Fruit fly (Drosophila melanogaster) whole organism, embryonic: ENCODE data around the gene Srg3.

Experiments used
- Abd-B ChIP-seq: fragments of 200-800 bp; sonication (Bioruptor generic); optimal IDR thresholded peaks from 2 replicates; lab custom pipeline; 2018; ENCODE audit warnings: missing biosample characterization, mild to moderate bottlenecking, missing genetic modification characterization, moderate library complexity
- Bgb ChIP-seq: fragments of 200-800 bp; sonication (Bioruptor generic); IDR thresholded peaks from 2 replicates; pipeline ENCODE4 v1.3.6; 2022; ENCODE audit warnings: missing biosample characterization, missing genetic modification characterization; ENCODE audit not compliant: partially characterized antibody
- C15 ChIP-seq: fragments of 200-800 bp; sonication (Bioruptor generic); IDR thresholded peaks from 3 replicates; pipeline ENCODE4 v1.3.6; 2022; ENCODE audit warnings: missing biosample characterization, missing genetic modification characterization
- CG10209 ChIP-seq: fragments of 200-800 bp; sonication (Bioruptor generic); optimal IDR thresholded peaks from 3 replicates; lab custom pipeline; 2017; ENCODE audit warnings: missing biosample characterization, mild to moderate bottlenecking, missing genetic modification characterization, missing genetic modification reagents
- CG11696 ChIP-seq: fragments of 200-800 bp; sonication (Bioruptor generic); IDR thresholded peaks from 2 replicates; pipeline ENCODE4 v1.3.6; 2022; ENCODE audit warnings: missing biosample characterization, missing genetic modification characterization
- CG12219 ChIP-seq: fragments of 200-800 bp; sonication (Bioruptor generic); optimal IDR thresholded peaks from 3 replicates; lab custom pipeline; 2018; ENCODE audit warnings: missing biosample characterization, mild to moderate bottlenecking, missing genetic modification characterization
- CG15073 ChIP-seq: fragments of 200-800 bp; sonication (Bioruptor generic); optimal IDR thresholded peaks from 2 replicates; lab custom pipeline; 2016; ENCODE audit warnings: missing biosample characterization, missing genetic modification characterization
- CG17361 ChIP-seq: fragments of 200-800 bp; sonication (Bioruptor generic); IDR thresholded peaks from 3 replicates; pipeline ENCODE4 v1.3.6; 2022; ENCODE audit warnings: missing biosample characterization, missing genetic modification characterization
- CG17612 ChIP-seq: fragments of 200-800 bp; sonication (Bioruptor generic); IDR thresholded peaks from 2 replicates; pipeline ENCODE4 v1.3.6; 2022; ENCODE audit warnings: missing biosample characterization, missing genetic modification characterization
- CG17912 ChIP-seq: fragments of 200-800 bp; sonication (Bioruptor generic); optimal IDR thresholded peaks from 2 replicates; lab custom pipeline; 2018; ENCODE audit warnings: missing biosample characterization, mild to moderate bottlenecking, missing genetic modification characterization
- CG18599 ChIP-seq: fragments of 200-800 bp; sonication (Bioruptor generic); optimal IDR thresholded peaks from 3 replicates; lab custom pipeline; 2017; ENCODE audit warnings: missing biosample characterization, missing genetic modification characterization, mild to moderate bottlenecking, moderate library complexity, missing genetic modification reagents
- CG2120 ChIP-seq: fragments of 200-800 bp; sonication (Bioruptor generic); optimal IDR thresholded peaks from 3 replicates; lab custom pipeline; 2016; ENCODE audit warnings: missing biosample characterization, missing genetic modification characterization
- CG32772 ChIP-seq: fragments of 200-800 bp; sonication (Bioruptor generic); IDR thresholded peaks from 2 replicates; pipeline ENCODE4 v1.3.6; 2022; ENCODE audit warnings: missing biosample characterization, missing genetic modification characterization
- CG5180 ChIP-seq: fragments of 200-800 bp; sonication (Bioruptor generic); optimal IDR thresholded peaks from 3 replicates; lab custom pipeline; 2017; ENCODE audit warnings: missing biosample characterization, missing genetic modification characterization, mild to moderate bottlenecking, moderate library complexity, missing genetic modification reagents
- CG6175 ChIP-seq: fragments of 200-800 bp; sonication (Bioruptor generic); IDR thresholded peaks from 3 replicates; pipeline ENCODE4 v1.3.6; 2022; ENCODE audit warnings: missing biosample characterization, missing genetic modification characterization
- CG6791 ChIP-seq: fragments of 200-800 bp; sonication (Bioruptor generic); IDR thresholded peaks from 3 replicates; pipeline ENCODE4 v1.3.6; 2022; ENCODE audit warnings: missing biosample characterization, missing genetic modification characterization; ENCODE audit not compliant: partially characterized antibody
- CG6813 ChIP-seq: fragments of 200-800 bp; sonication (Bioruptor generic); optimal IDR thresholded peaks from 2 replicates; lab custom pipeline; 2017; ENCODE audit warnings: missing biosample characterization, missing genetic modification characterization, mild to moderate bottlenecking, moderate library complexity, missing genetic modification reagents
- CG8281 ChIP-seq: fragments of 200-800 bp; sonication (Bioruptor generic); optimal IDR thresholded peaks from 2 replicates; lab custom pipeline; 2018; ENCODE audit warnings: missing biosample characterization, mild to moderate bottlenecking, missing genetic modification characterization, moderate library complexity
- CG9215 ChIP-seq: fragments of 200-800 bp; sonication (Bioruptor generic); IDR thresholded peaks from 2 replicates; pipeline ENCODE4 v1.3.6; 2022; ENCODE audit warnings: missing biosample characterization, missing genetic modification characterization
- CG9609 ChIP-seq: fragments of 200-800 bp; sonication (Bioruptor generic); optimal IDR thresholded peaks from 3 replicates; lab custom pipeline; 2016; ENCODE audit warnings: missing biosample characterization, missing genetic modification characterization
- CG9932 ChIP-seq: fragments of 200-800 bp; sonication (Bioruptor generic); IDR thresholded peaks from 2 replicates; pipeline ENCODE4 v1.3.6; 2022; ENCODE audit warnings: missing biosample characterization, missing genetic modification characterization
- Dip2 ChIP-seq: fragments of 200-800 bp; sonication (Bioruptor generic); IDR thresholded peaks from 2 replicates; pipeline ENCODE4 v1.3.6; 2022; ENCODE audit warnings: missing biosample characterization, missing genetic modification characterization
- Dp ChIP-seq: fragments of 200-800 bp; sonication (Bioruptor generic); optimal IDR thresholded peaks from 2 replicates; lab custom pipeline; 2018; ENCODE audit warnings: missing biosample characterization, mild to moderate bottlenecking, missing genetic modification characterization, moderate library complexity
- E2f2 ChIP-seq: fragments of 200-800 bp; sonication (Bioruptor generic); IDR thresholded peaks from 2 replicates; pipeline ENCODE4 v1.3.6; 2022; ENCODE audit warnings: missing biosample characterization, missing genetic modification characterization
- H15 ChIP-seq: fragments of 200-800 bp; sonication (Bioruptor generic); IDR thresholded peaks from 3 replicates; pipeline ENCODE4 v1.3.6; 2022; ENCODE audit warnings: missing biosample characterization, missing genetic modification characterization
- Hr51 ChIP-seq, 2 experiments: fragments of 200-800 bp; sonication (Bioruptor generic); optimal IDR thresholded peaks; 2 replicates in 1 of 2; 3 replicates in 1 of 2; lab custom pipeline; 2016 to 2018; ENCODE audit warnings: missing biosample characterization in 2 of 2, missing genetic modification characterization in 2 of 2, mild to moderate bottlenecking in 1 of 2, moderate library complexity in 1 of 2
- Jarid2 ChIP-seq: fragments of 200-800 bp; sonication (Bioruptor generic); optimal IDR thresholded peaks from 3 replicates; lab custom pipeline; 2017; ENCODE audit warnings: mild to moderate bottlenecking, missing biosample characterization, missing genetic modification reagents, missing genetic modification characterization
- Lim3 ChIP-seq: fragments of 200-800 bp; sonication (Bioruptor generic); IDR thresholded peaks from 2 replicates; pipeline ENCODE4 v1.3.6; 2022; ENCODE audit warnings: missing biosample characterization, missing genetic modification characterization
- MESR4 ChIP-seq: fragments of 200-800 bp; sonication (Bioruptor generic); optimal IDR thresholded peaks from 2 replicates; lab custom pipeline; 2018; ENCODE audit warnings: missing biosample characterization, mild to moderate bottlenecking, missing genetic modification characterization, moderate library complexity
- Sin3A ChIP-seq: fragments of >200 bp; optimal IDR thresholded peaks from 2 replicates; lab custom pipeline; 2018
- Sry-δ ChIP-seq: fragments of 200-800 bp; sonication (Bioruptor generic); optimal IDR thresholded peaks from 2 replicates; lab custom pipeline; 2016; ENCODE audit warnings: missing biosample characterization, missing genetic modification characterization
- TFAM ChIP-seq: fragments of 200-800 bp; sonication (Bioruptor generic); optimal IDR thresholded peaks from 2 replicates; lab custom pipeline; 2017; ENCODE audit warnings: missing biosample characterization, missing genetic modification characterization, inconsistent platforms
- Taf1 ChIP-seq: fragments of 200-800 bp; sonication (Bioruptor generic); IDR thresholded peaks from 2 replicates; pipeline ENCODE4 v1.3.6; 2022; ENCODE audit warnings: missing biosample characterization, missing genetic modification characterization
- ash1 ChIP-seq: fragments of 200-800 bp; sonication (Bioruptor generic); optimal IDR thresholded peaks from 2 replicates; lab custom pipeline; 2018; ENCODE audit warnings: missing biosample characterization, mild to moderate bottlenecking, missing genetic modification characterization
- cato ChIP-seq: fragments of 200-800 bp; sonication (Bioruptor generic); optimal IDR thresholded peaks from 2 replicates; lab custom pipeline; 2016; ENCODE audit warnings: missing biosample characterization, missing genetic modification characterization, borderline replicate concordance
- caup ChIP-seq: fragments of 200-800 bp; sonication (Bioruptor generic); optimal IDR thresholded peaks from 3 replicates; lab custom pipeline; 2017; ENCODE audit warnings: missing biosample characterization, mild to moderate bottlenecking, missing genetic modification characterization, moderate library complexity; ENCODE audit not compliant: severe bottlenecking
- croc ChIP-seq: fragments of 200-800 bp; sonication (Bioruptor generic); conservative IDR thresholded peaks from 3 replicates; pipeline ENCODE4 v1.3.6; 2022; ENCODE audit warnings: missing biosample characterization, missing genetic modification characterization
- esg ChIP-seq: fragments of 200-800 bp; sonication (Bioruptor generic); conservative IDR thresholded peaks from 2 replicates; pipeline ENCODE4 v1.3.6; 2022; ENCODE audit warnings: missing biosample characterization, missing genetic modification characterization
- eve ChIP-seq, 2 experiments: fragments of >200 bp; optimal IDR thresholded peaks; 2 replicates each; lab custom pipeline; 2017; ENCODE audit warnings: missing biosample characterization in 2 of 2, missing genetic modification characterization in 2 of 2
- exex ChIP-seq: fragments of 200-800 bp; sonication (Bioruptor generic); optimal IDR thresholded peaks from 4 replicates; lab custom pipeline; 2018; ENCODE audit warnings: missing biosample characterization, mild to moderate bottlenecking, missing genetic modification characterization, moderate library complexity
- gt ChIP-seq: fragments of 200-800 bp; sonication (Bioruptor generic); IDR thresholded peaks from 2 replicates; pipeline ENCODE4 v1.3.6; 2022; ENCODE audit warnings: missing biosample characterization, missing genetic modification characterization
- lov ChIP-seq, 2 experiments: fragments of 200-800 bp in 1 of 2; fragments of >200 bp in 1 of 2; sonication (Bioruptor generic) in 1 of 2; IDR thresholded peaks in 1 of 2; optimal IDR thresholded peaks in 1 of 2; 2 replicates in 1 of 2; 3 replicates in 1 of 2; pipeline versions ENCODE4 v1.3.6 to Lab custom; 2017 to 2022; ENCODE audit warnings: missing biosample characterization in 1 of 2, missing genetic modification characterization in 1 of 2
- luna ChIP-seq: fragments of 200-800 bp; sonication (Bioruptor generic); optimal IDR thresholded peaks from 2 replicates; lab custom pipeline; 2016; ENCODE audit warnings: missing biosample characterization, missing genetic modification characterization
- mirr ChIP-seq: fragments of 200-800 bp; sonication (Bioruptor generic); optimal IDR thresholded peaks from 3 replicates; lab custom pipeline; 2018; ENCODE audit warnings: missing biosample characterization, mild to moderate bottlenecking, missing genetic modification characterization
- nerfin-1 ChIP-seq: fragments of 200-800 bp; sonication (Bioruptor generic); optimal IDR thresholded peaks from 3 replicates; lab custom pipeline; 2019; ENCODE audit warnings: missing biosample characterization, mild to moderate bottlenecking, missing genetic modification characterization, moderate library complexity
- nerfin-2 ChIP-seq: fragments of 200-800 bp; sonication (Bioruptor generic); IDR thresholded peaks from 2 replicates; pipeline ENCODE4 v1.3.6; 2022; ENCODE audit warnings: missing biosample characterization, missing genetic modification characterization; ENCODE audit not compliant: partially characterized antibody
- otp ChIP-seq: fragments of 200-800 bp; sonication (Bioruptor generic); IDR thresholded peaks from 3 replicates; pipeline ENCODE4, ENCODE4 v1.3.6; 2022; ENCODE audit warnings: missing biosample characterization, missing genetic modification characterization
- pzg ChIP-seq: fragments of 200-800 bp; sonication (Bioruptor generic); optimal IDR thresholded peaks from 3 replicates; lab custom pipeline; 2018; ENCODE audit warnings: missing biosample characterization, mild to moderate bottlenecking, missing genetic modification characterization, moderate library complexity
- sima ChIP-seq: fragments of 200-800 bp; sonication (Bioruptor generic); optimal IDR thresholded peaks from 2 replicates; lab custom pipeline; 2016; ENCODE audit warnings: missing biosample characterization, missing genetic modification characterization
- sna ChIP-seq: fragments of 200-800 bp; sonication (Bioruptor generic); IDR thresholded peaks from 2 replicates; pipeline ENCODE4 v1.3.6; 2022; ENCODE audit warnings: missing biosample characterization, missing genetic modification characterization; ENCODE audit not compliant: partially characterized antibody
- sr ChIP-seq: fragments of 200-800 bp; sonication (Bioruptor generic); IDR thresholded peaks from 3 replicates; pipeline ENCODE4 v1.3.6; 2022; ENCODE audit warnings: missing biosample characterization, missing genetic modification characterization

The Srg3 gene

DNA sequence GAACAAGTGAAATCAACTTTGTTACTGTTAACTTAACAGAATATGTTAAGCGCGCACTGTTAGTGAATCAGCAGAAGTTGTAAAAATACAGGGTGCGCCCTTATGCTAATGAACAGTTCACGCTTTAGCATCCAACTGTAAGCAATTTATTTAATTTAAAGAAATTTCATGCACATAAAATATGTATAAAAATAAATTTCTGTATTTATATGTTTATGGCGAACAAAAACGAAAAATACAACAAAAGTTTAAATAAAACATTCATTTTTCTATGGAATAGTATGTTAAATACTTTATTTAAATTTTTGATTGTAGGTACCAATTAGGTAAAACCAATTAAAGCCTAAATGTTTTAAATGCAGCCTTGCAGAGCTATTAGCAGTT lies 18.5 kb upstream of the Srg3 start (continued):
- TF ChIP-seq CG10209 = peak; percentile 19
- TF ChIP-seq CG2120 (GFP tag; lab: Kevin White, UChicago) = peak; percentile 46
- TF ChIP-seq E2f2 (GFP tag; lab: Robert Waterston, UW) = peak; percentile 23; the same call in 1 of the 2 replicates
- TF ChIP-seq Hr51 (GFP tag; optimal IDR thresholded peaks at IDR 0.05; lab: Kevin White, UChicago) = peak in 1 of 2 experiments; percentile 71
- TF ChIP-seq luna = no peak
- TF ChIP-seq CG6813 (GFP tag; lab: Kevin White, UChicago) = no peak
- TF ChIP-seq sr (GFP tag; lab: Robert Waterston, UW) = no peak
- TF ChIP-seq CG6791 (GFP tag; lab: Robert Waterston, UW) = no peak
- no peak for TF ChIP-seq CG32772
- TF ChIP-seq H15 (GFP tag; lab: Robert Waterston, UW) = no peak
- no peak for TF ChIP-seq ash1
- peak; percentile 47; the same call in 2 of the 3 replicates for TF ChIP-seq CG17361
- TF ChIP-seq CG8281 (tag; lab: Kevin White, UChicago) = no peak
- TF ChIP-seq mirr (GFP tag; lab: Kevin White, UChicago) = no peak
- TF ChIP-seq CG9215 (GFP tag; lab: Robert Waterston, UW) = no peak
- TF ChIP-seq CG17612 = no peak
- TF ChIP-seq Lim3 (GFP tag; lab: Robert Waterston, UW) = no peak
- TF ChIP-seq otp = no peak
- TF ChIP-seq eve (GFP tag; optimal IDR thresholded peaks at IDR 0.05; lab: Kevin White, UChicago) = no peak
- TF ChIP-seq CG12219 (GFP tag; lab: Kevin White, UChicago) = no peak
- TF ChIP-seq lov (optimal IDR thresholded peaks at IDR 0.05; lab: Kevin White, UChicago) = no peak
- no peak for TF ChIP-seq lov (GFP tag; IDR thresholded peaks at IDR 0.05; lab: Robert Waterston, UW)
- no peak for TF ChIP-seq Sin3A (lab: Kevin White, UChicago)
- no peak for TF ChIP-seq croc (GFP tag; lab: Robert Waterston, UW)
- no peak for TF ChIP-seq Taf1 (GFP tag; lab: Robert Waterston, UW)
- TF ChIP-seq C15 (GFP tag; lab: Robert Waterston, UW) = no peak
- TF ChIP-seq nerfin-1 (tag; lab: Kevin White, UChicago) = peak; percentile 27
- no peak for TF ChIP-seq caup (GFP tag; lab: Kevin White, UChicago)
- no peak for TF ChIP-seq CG15073 (GFP tag; lab: Kevin White, UChicago)
- TF ChIP-seq CG18599 (GFP tag; lab: Kevin White, UChicago) = peak; percentile 47
- no peak for TF ChIP-seq CG9609 (GFP tag; lab: Kevin White, UChicago)
- no peak for TF ChIP-seq sna (GFP tag; lab: Robert Waterston, UW)
- TF ChIP-seq gt = no peak
- no peak for TF ChIP-seq Jarid2 (GFP tag; lab: Kevin White, UChicago)
- TF ChIP-seq exex (tag; lab: Kevin White, UChicago) = no peak
- TF ChIP-seq TFAM (GFP tag; lab: Kevin White, UChicago) = no peak
- no peak for TF ChIP-seq Sry-δ (GFP tag; lab: Kevin White, UChicago)
- no peak for TF ChIP-seq Dip2 (GFP tag; lab: Robert Waterston, UW)
- no peak for TF ChIP-seq CG17912
- no peak for TF ChIP-seq cato (GFP tag; lab: Kevin White, UChicago)
- no peak for TF ChIP-seq CG5180 (GFP tag; lab: Kevin White, UChicago)
- 0 out of 2 replicates have a peak, but pooled peaks have one; percentile 19 for TF ChIP-seq CG9932 (GFP tag; lab: Robert Waterston, UW)
- no peak for TF ChIP-seq Dp (GFP tag; lab: Kevin White, UChicago)
- no peak for TF ChIP-seq Bgb (GFP tag; lab: Robert Waterston, UW)
- TF ChIP-seq nerfin-2 (GFP tag; lab: Robert Waterston, UW) = no peak
- no peak for TF ChIP-seq CG11696 (GFP tag; lab: Robert Waterston, UW)
- no peak for TF ChIP-seq MESR4 (GFP tag; lab: Kevin White, UChicago)
- TF ChIP-seq sima (GFP tag; lab: Kevin White, UChicago) = no peak
- no peak for TF ChIP-seq pzg (GFP tag; lab: Kevin White, UChicago)
- TF ChIP-seq CG6175 (GFP tag; lab: Robert Waterston, UW) = no peak
- no peak for TF ChIP-seq esg (GFP tag; lab: Robert Waterston, UW)
- TF ChIP-seq Abd-B (GFP tag; lab: Kevin White, UChicago) = no peak
